Worm (Caenorhabditis elegans): ENCODE data around the gene E03H12.5.

E03H12.5 gene

ce11 chrIV:4981027-4981426 is 4.0 kb downstream of the E03H12.5 start, which contains the start of gene srz-24:
srz-24 (minus strand) TSS chrIV:4981127.
- TF ChIP-seq nhr-2 (tag; optimal IDR thresholded peaks at IDR 0.05) (no peak), flh-1 (GFP tag; optimal IDR thresholded peaks at IDR 0.05) (no peak), ceh-83 (GFP tag; optimal IDR thresholded peaks at IDR 0.05) (no peak), ceh-43 (GFP tag; optimal IDR thresholded peaks at IDR 0.05) (no peak), elt-3 (tag; optimal IDR thresholded peaks at IDR 0.05) (no peak), ham-2 (GFP tag; optimal IDR thresholded peaks at IDR 0.05) (no peak), lin-13 (tag; optimal IDR thresholded peaks at IDR 0.05) (no peak), mls-2 (tag; optimal IDR thresholded peaks at IDR 0.05) (no peak), mab-5 (tag; optimal IDR thresholded peaks at IDR 0.05) (no peak), unc-62 (GFP tag; optimal IDR thresholded peaks at IDR 0.05) (no peak), pha-4 (tag; optimal IDR thresholded peaks at IDR 0.05) (no peak), cnd-1 (tag; optimal IDR thresholded peaks at IDR 0.05) (no peak), sptf-1 (tag; optimal IDR thresholded peaks at IDR 0.05) (no peak), hlh-1 (tag; optimal IDR thresholded peaks at IDR 0.05) (no peak)

- TF ChIP-seq lin-32 (GFP tag; optimal IDR thresholded peaks at IDR 0.05): no peak
These were observed 5.5 kb downstream of the E03H12.5 start, which contains the start of gene E03H12.4 for ce11 chrIV:4982477-4982876. E03H12.4 (plus strand) TSS chrIV:4982596.

- TF ChIP-seq ceh-83 (GFP tag; optimal IDR thresholded peaks at IDR 0.05): no peak
- TF ChIP-seq mep-1 (tag; optimal IDR thresholded peaks at IDR 0.05): no peak
These were observed 6.7 kb downstream of the E03H12.5 start, which contains the start of gene clec-176 for ce11 chrIV:4983746-4984145. clec-176 (plus strand) TSS chrIV:4984046.

ce11 chrIV:4986246-4986645 is 9.2 kb downstream of the E03H12.5 start, which contains the start of gene clec-177:
clec-177 (plus strand) TSS chrIV:4986546.
- TF ChIP-seq nhr-28 (tag; optimal IDR thresholded peaks at IDR 0.05): no peak
- TF ChIP-seq cnd-1 (tag; optimal IDR thresholded peaks at IDR 0.05): no peak
- TF ChIP-seq unc-39 (tag; optimal IDR thresholded peaks at IDR 0.05): no peak
- no peak for TF ChIP-seq lin-32 (GFP tag; optimal IDR thresholded peaks at IDR 0.05)
- no peak for TF ChIP-seq pha-4 (tag; optimal IDR thresholded peaks at IDR 0.05)

ce11 chrIV:4988531-4988930 is 11.5 kb downstream of the E03H12.5 start, which contains the start of gene E03H12.7:
E03H12.7 (minus strand) TSS chrIV:4988631.
- TF ChIP-seq ceh-39 (tag; optimal IDR thresholded peaks at IDR 0.05) (no peak), elt-1 (tag; optimal IDR thresholded peaks at IDR 0.05; ENCODE audit: borderline replicate concordance, insufficient read depth) (no peak), mab-5 (tag; optimal IDR thresholded peaks at IDR 0.05) (no peak), snpc-4 (tag; optimal IDR thresholded peaks at IDR 0.05) (no peak), ceh-43 (GFP tag; optimal IDR thresholded peaks at IDR 0.05) (no peak), mls-2 (tag; optimal IDR thresholded peaks at IDR 0.05) (no peak), lin-32 (GFP tag; optimal IDR thresholded peaks at IDR 0.05) (no peak), lin-13 (tag; optimal IDR thresholded peaks at IDR 0.05) (no peak)

ce11 chrIV:4992089-4992488 is 15.1 kb downstream of the E03H12.5 start, which contains the start of gene str-162:
str-162 (plus strand) TSS chrIV:4992389.
- TF ChIP-seq nhr-12 (tag; optimal IDR thresholded peaks at IDR 0.05) (no peak), elt-1 (tag; optimal IDR thresholded peaks at IDR 0.05; ENCODE audit: borderline replicate concordance, insufficient read depth) (no peak), nhr-28 (tag; optimal IDR thresholded peaks at IDR 0.05) (no peak), ceh-43 (GFP tag; optimal IDR thresholded peaks at IDR 0.05) (no peak), lin-13 (tag; optimal IDR thresholded peaks at IDR 0.05) (no peak), blmp-1 (tag; optimal IDR thresholded peaks at IDR 0.05) (no peak), sem-2 (GFP tag; optimal IDR thresholded peaks at IDR 0.05) (no peak), M03D4.4 (tag; optimal IDR thresholded peaks at IDR 0.05) (no peak), zip-8 (tag; optimal IDR thresholded peaks at IDR 0.05) (no peak), tbx-8 (GFP tag; optimal IDR thresholded peaks at IDR 0.05) (no peak), lin-32 (GFP tag; optimal IDR thresholded peaks at IDR 0.05) (no peak), cnd-1 (tag; optimal IDR thresholded peaks at IDR 0.05) (no peak), ceh-83 (GFP tag; optimal IDR thresholded peaks at IDR 0.05) (no peak), sptf-1 (tag; optimal IDR thresholded peaks at IDR 0.05) (no peak), nhr-76 (tag; optimal IDR thresholded peaks at IDR 0.05) (no peak), ztf-11 (tag; optimal IDR thresholded peaks at IDR 0.05) (no peak), mab-5 (tag; optimal IDR thresholded peaks at IDR 0.05) (no peak), drap-1 (GFP tag; optimal IDR thresholded peaks at IDR 0.05) (no peak), unc-39 (tag; optimal IDR thresholded peaks at IDR 0.05) (no peak)

Measured in whole organism, mixed stage, embryonic.